Worm (Caenorhabditis elegans) whole organism, young adult: ENCODE results near the gene aptf-3.

Experiments
- B0261.1 ChIP-seq: sonication (generic microtip); optimal IDR thresholded peaks from 2 replicates; lab custom pipeline; 2016; ENCODE audit warnings: mild to moderate bottlenecking, missing genetic modification characterization, moderate library complexity, missing compliant biosample characterization
- B0336.3 ChIP-seq: fragments of 200-800 bp; sonication (Bioruptor generic); IDR thresholded peaks from 2 replicates; pipeline ENCODE4 v1.3.6; 2022; ENCODE audit warnings: missing genetic modification characterization, missing compliant biosample characterization
- C06A6.2 ChIP-seq: fragments of 200-800 bp; sonication (Bioruptor generic); conservative IDR thresholded peaks from 2 replicates; pipeline ENCODE4 v1.3.6; 2022; ENCODE audit warnings: missing genetic modification characterization, missing compliant biosample characterization
- F37B4.10 ChIP-seq: fragments of 200-800 bp; sonication (Bioruptor generic); IDR thresholded peaks from 2 replicates; pipeline ENCODE4 v1.3.6; 2022; ENCODE audit warnings: missing genetic modification characterization, missing compliant biosample characterization
- T26A5.8 ChIP-seq: sonication (generic microtip); optimal IDR thresholded peaks from 2 replicates; lab custom pipeline; 2016; ENCODE audit warnings: missing genetic modification characterization, missing compliant biosample characterization
- Y53F4B.3 ChIP-seq: fragments of 200-800 bp; sonication (Bioruptor generic); IDR thresholded peaks from 2 replicates; pipeline ENCODE4 v1.3.6; 2022; ENCODE audit warnings: missing genetic modification reagents, missing genetic modification characterization, missing compliant biosample characterization
- Y79H2A.3 ChIP-seq: fragments of 200-800 bp; sonication (Bioruptor generic); conservative IDR thresholded peaks from 2 replicates; pipeline ENCODE4 v1.3.6; 2022; ENCODE audit warnings: missing genetic modification reagents, missing genetic modification characterization, missing compliant biosample characterization
- akir-1 ChIP-seq: fragments of 200-800 bp; sonication (Bioruptor generic); optimal IDR thresholded peaks from 2 replicates; lab custom pipeline; 2018; ENCODE audit warnings: mild to moderate bottlenecking, missing genetic modification characterization, moderate library complexity, missing compliant biosample characterization
- ama-1 ChIP-seq, 3 experiments: fragments of 150-350 bp in 1 of 3; sonication (generic microtip) in 2 of 3; optimal IDR thresholded peaks; 2 replicates each; lab custom pipeline; 2014 to 2018; ENCODE audit warnings: missing biosample characterization in 2 of 3, missing genetic modification characterization in 2 of 3, missing genetic modification reagents in 2 of 3
- aptf-2 ChIP-seq: fragments of 200-800 bp; sonication (Bioruptor generic); conservative IDR thresholded peaks from 2 replicates; pipeline ENCODE4 v1.3.6; 2022; ENCODE audit warnings: missing genetic modification reagents, missing genetic modification characterization, missing compliant biosample characterization
- aptf-3 ChIP-seq: fragments of 200-800 bp; sonication (Bioruptor generic); IDR thresholded peaks from 2 replicates; pipeline ENCODE4 v1.3.6; 2022; ENCODE audit warnings: missing genetic modification characterization, missing compliant biosample characterization
- atf-7 ChIP-seq: sonication (generic microtip); optimal IDR thresholded peaks from 2 replicates; lab custom pipeline; 2017; ENCODE audit warnings: mild to moderate bottlenecking, missing genetic modification characterization, missing compliant biosample characterization
- athp-1 ChIP-seq: sonication (generic microtip); optimal IDR thresholded peaks from 2 replicates; lab custom pipeline; 2017; ENCODE audit warnings: mild to moderate bottlenecking, missing genetic modification characterization, missing compliant biosample characterization
- attf-5 ChIP-seq: fragments of 200-800 bp; sonication (Bioruptor generic); optimal IDR thresholded peaks from 2 replicates; lab custom pipeline; 2018; ENCODE audit warnings: mild to moderate bottlenecking, missing genetic modification characterization, missing compliant biosample characterization
- bed-1 ChIP-seq: fragments of 200-800 bp; sonication (Bioruptor generic); IDR thresholded peaks from 2 replicates; pipeline ENCODE4 v1.3.6; 2022; ENCODE audit warnings: missing genetic modification reagents, missing genetic modification characterization, missing compliant biosample characterization
- cebp-2 ChIP-seq: fragments of 200-800 bp; sonication (Bioruptor generic); IDR thresholded peaks from 2 replicates; pipeline ENCODE4 v1.3.6; 2022; ENCODE audit warnings: missing genetic modification characterization, missing compliant biosample characterization
- ceh-27 ChIP-seq: fragments of 200-800 bp; sonication (Bioruptor generic); optimal IDR thresholded peaks from 2 replicates; lab custom pipeline; 2018; ENCODE audit warnings: mild to moderate bottlenecking, missing genetic modification characterization, moderate library complexity, missing compliant biosample characterization
- chd-7 ChIP-seq: sonication (generic microtip); optimal IDR thresholded peaks from 2 replicates; lab custom pipeline; 2016; ENCODE audit warnings: mild to moderate bottlenecking, missing genetic modification characterization, moderate library complexity, missing compliant biosample characterization
- die-1 ChIP-seq: sonication (generic microtip); optimal IDR thresholded peaks from 2 replicates; lab custom pipeline; 2016; ENCODE audit warnings: missing genotype, mild to moderate bottlenecking, missing genetic modification characterization, missing compliant biosample characterization
- dpff-1 ChIP-seq: sonication (generic microtip); optimal IDR thresholded peaks from 2 replicates; lab custom pipeline; 2017; ENCODE audit warnings: mild to moderate bottlenecking, missing genetic modification characterization, missing compliant biosample characterization
- efl-1 ChIP-seq: fragments of 150-350 bp; optimal IDR thresholded peaks from 2 replicates; lab custom pipeline; 2014; ENCODE audit warnings: missing biosample characterization, missing genetic modification reagents, missing genetic modification characterization
- egl-18 ChIP-seq: fragments of 200-800 bp; sonication (Bioruptor generic); IDR thresholded peaks from 2 replicates; pipeline ENCODE4 v1.3.6; 2022; ENCODE audit warnings: missing genetic modification reagents, missing genetic modification characterization, missing compliant biosample characterization
- ets-4 ChIP-seq: fragments of 200-800 bp; sonication (Bioruptor generic); optimal IDR thresholded peaks from 2 replicates; lab custom pipeline; 2018; ENCODE audit warnings: mild to moderate bottlenecking, missing genetic modification characterization, missing compliant biosample characterization
- fkh-3 ChIP-seq: sonication (generic microtip); optimal IDR thresholded peaks from 2 replicates; lab custom pipeline; 2016; ENCODE audit warnings: mild to moderate bottlenecking, missing genetic modification characterization, missing compliant biosample characterization
- gei-17 ChIP-seq: fragments of 200-800 bp; sonication (Bioruptor generic); optimal IDR thresholded peaks from 2 replicates; lab custom pipeline; 2018; ENCODE audit warnings: mild to moderate bottlenecking, missing genetic modification characterization, missing compliant biosample characterization
- him-1 ChIP-seq: sonication (generic microtip); optimal IDR thresholded peaks from 2 replicates; lab custom pipeline; 2016; ENCODE audit warnings: missing genotype, missing genetic modification reagents, missing genetic modification characterization, missing compliant biosample characterization
- hlh-26 ChIP-seq: fragments of 200-800 bp; sonication (Bioruptor generic); conservative IDR thresholded peaks from 2 replicates; pipeline ENCODE4 v1.3.6; 2022; ENCODE audit warnings: missing genetic modification reagents, missing genetic modification characterization, missing compliant biosample characterization
- hmg-1.2 ChIP-seq: fragments of 200-800 bp; sonication (Bioruptor generic); IDR thresholded peaks from 2 replicates; pipeline ENCODE4 v1.3.6; 2022; ENCODE audit warnings: missing genetic modification reagents, missing genetic modification characterization, missing compliant biosample characterization
- hmg-20 ChIP-seq: fragments of 200-800 bp; sonication (Bioruptor generic); IDR thresholded peaks from 2 replicates; pipeline ENCODE4 v1.3.6; 2022; ENCODE audit warnings: missing genetic modification reagents, missing genetic modification characterization, missing compliant biosample characterization
- hsf-1 ChIP-seq: fragments of 200-800 bp; sonication (Bioruptor generic); IDR thresholded peaks from 2 replicates; pipeline ENCODE4 v1.3.6; 2022; ENCODE audit warnings: missing genetic modification reagents, missing genetic modification characterization, missing compliant biosample characterization
- lag-1 ChIP-seq: fragments of 200-800 bp; sonication (Bioruptor generic); IDR thresholded peaks from 2 replicates; pipeline ENCODE4 v1.3.6; 2022; ENCODE audit warnings: missing genetic modification reagents, missing genetic modification characterization, missing compliant biosample characterization
- lin-26 ChIP-seq: fragments of 200-800 bp; sonication (Bioruptor generic); IDR thresholded peaks from 2 replicates; pipeline ENCODE4 v1.3.6; 2022; ENCODE audit warnings: missing genetic modification reagents, missing genetic modification characterization, missing compliant biosample characterization
- lsy-27 ChIP-seq: sonication (generic microtip); optimal IDR thresholded peaks from 2 replicates; lab custom pipeline; 2017; ENCODE audit warnings: missing genetic modification characterization, mild to moderate bottlenecking, missing compliant biosample characterization, antibody characterized with exemption, missing genotype, borderline replicate concordance; ENCODE audit not compliant: insufficient read depth
- madf-10 ChIP-seq: sonication (generic microtip); optimal IDR thresholded peaks from 2 replicates; lab custom pipeline; 2016; ENCODE audit warnings: mild to moderate bottlenecking, missing genetic modification characterization, missing compliant biosample characterization
- madf-6 ChIP-seq: fragments of 200-800 bp; sonication (Bioruptor generic); IDR thresholded peaks from 2 replicates; pipeline ENCODE4 v1.3.6; 2022; ENCODE audit warnings: missing genetic modification reagents, missing genetic modification characterization, missing compliant biosample characterization
- madf-8 ChIP-seq: fragments of 200-800 bp; sonication (Bioruptor generic); conservative IDR thresholded peaks from 2 replicates; pipeline ENCODE4 v1.3.6; 2022; ENCODE audit warnings: missing genetic modification reagents, missing genetic modification characterization, missing compliant biosample characterization
- mel-28 ChIP-seq: sonication (generic microtip); optimal IDR thresholded peaks from 2 replicates; lab custom pipeline; 2016; ENCODE audit warnings: borderline replicate concordance, mild to moderate bottlenecking, missing genetic modification characterization, missing compliant biosample characterization
- nfyb-1 ChIP-seq: fragments of 200-800 bp; sonication (Bioruptor generic); IDR thresholded peaks from 2 replicates; pipeline ENCODE4 v1.3.6; 2022; ENCODE audit warnings: missing genetic modification reagents, missing genetic modification characterization, missing compliant biosample characterization
- nhr-179 ChIP-seq: sonication (generic microtip); optimal IDR thresholded peaks from 2 replicates; lab custom pipeline; 2016; ENCODE audit warnings: mild to moderate bottlenecking, missing genetic modification characterization, missing compliant biosample characterization
- rcor-1 ChIP-seq: fragments of 200-800 bp; sonication (Bioruptor generic); IDR thresholded peaks from 2 replicates; pipeline ENCODE4 v1.3.6; 2022; ENCODE audit warnings: missing genetic modification reagents, missing genetic modification characterization, missing compliant biosample characterization
- snpc-1.3 ChIP-seq: sonication (generic microtip); optimal IDR thresholded peaks from 2 replicates; lab custom pipeline; 2017; ENCODE audit warnings: missing genetic modification characterization, mild to moderate bottlenecking, missing compliant biosample characterization, antibody characterized with exemption, moderate library complexity, missing genotype, missing genetic modification reagents; ENCODE audit not compliant: insufficient read depth
- unc-130 ChIP-seq: sonication (generic microtip); optimal IDR thresholded peaks from 2 replicates; lab custom pipeline; 2016; ENCODE audit warnings: missing genetic modification reagents, missing genetic modification characterization, missing compliant biosample characterization
- unc-62 ChIP-seq: fragments of 150-350 bp; optimal IDR thresholded peaks from 2 replicates; lab custom pipeline; 2014; ENCODE audit warnings: missing biosample characterization, missing genetic modification reagents, missing genetic modification characterization
- zfh-2 ChIP-seq: fragments of 200-800 bp; sonication (Bioruptor generic); conservative IDR thresholded peaks from 2 replicates; pipeline ENCODE4 v1.3.6; 2022; ENCODE audit warnings: missing genetic modification reagents, missing genetic modification characterization, missing compliant biosample characterization
- zim-3 ChIP-seq: sonication (generic microtip); optimal IDR thresholded peaks from 2 replicates; lab custom pipeline; 2017; ENCODE audit warnings: mild to moderate bottlenecking, missing genetic modification characterization, moderate library complexity, missing compliant biosample characterization
- ztf-18 ChIP-seq: sonication (generic microtip); optimal IDR thresholded peaks from 2 replicates; lab custom pipeline; 2016; ENCODE audit warnings: missing genotype, mild to moderate bottlenecking, missing genetic modification characterization, missing compliant biosample characterization
- ztf-25 ChIP-seq: fragments of 200-800 bp; sonication (Bioruptor generic); IDR thresholded peaks from 2 replicates; pipeline ENCODE4 v1.3.6; 2022; ENCODE audit warnings: missing genetic modification reagents, missing genetic modification characterization, missing compliant biosample characterization
- ztf-28 ChIP-seq: fragments of 200-800 bp; sonication (Bioruptor generic); IDR thresholded peaks from 2 replicates; pipeline ENCODE4 v1.3.6; 2022; ENCODE audit warnings: missing genetic modification reagents, missing genetic modification characterization, missing compliant biosample characterization

Gene aptf-3

DNA sequence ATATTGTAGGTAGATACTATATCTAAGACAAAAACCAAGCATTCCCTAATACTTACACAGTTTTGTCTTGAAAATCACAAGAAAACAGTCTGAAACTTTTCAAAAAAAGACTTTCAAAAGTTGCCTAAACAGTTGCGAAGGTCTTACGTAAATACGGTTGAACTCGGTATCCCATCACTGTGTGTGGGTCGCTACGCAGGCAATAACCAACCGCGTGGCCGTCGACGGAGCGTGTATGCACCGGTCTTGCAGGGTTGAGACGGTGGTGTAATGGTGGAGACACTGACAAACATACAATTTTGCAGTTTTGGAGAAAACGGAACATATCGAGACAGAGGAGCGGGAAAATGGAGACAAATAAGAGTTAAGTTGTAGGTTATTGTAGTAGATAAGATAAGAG lies 32.8 kb upstream of the aptf-3 start, which contains the start of gene iff-2 (continued):
- peak; percentile 68 for TF ChIP-seq ama-1 (optimal IDR thresholded peaks at IDR 0.05; lab: Kevin White, UChicago)
- no peak for TF ChIP-seq ama-1 (GFP tag; optimal IDR thresholded peaks at IDR 0.05; lab: Kevin White, UChicago)
- no peak for TF ChIP-seq madf-6 (GFP tag; lab: Robert Waterston, UW)
- TF ChIP-seq T26A5.8 (tag; lab: Kevin White, UChicago), result no peak
- peak; percentile 72; the same call in 1 of the 2 replicates for TF ChIP-seq ztf-28 (GFP tag; lab: Robert Waterston, UW)
- TF ChIP-seq athp-1 (tag; lab: Kevin White, UChicago), result peak; percentile 89
- peak; percentile 36 for TF ChIP-seq akir-1
- no peak for TF ChIP-seq nhr-179
- peak; percentile 84 for TF ChIP-seq ztf-18
- TF ChIP-seq nfyb-1 (GFP tag; lab: Robert Waterston, UW), result peak; percentile 97
- TF ChIP-seq F37B4.10 (GFP tag; lab: Robert Waterston, UW), result 0 out of 2 replicates have a peak, but pooled peaks have one; percentile 74
- TF ChIP-seq snpc-1.3, result peak; percentile 19
- 0 out of 2 replicates have a peak, but pooled peaks have one; percentile 53 for TF ChIP-seq hsf-1 (GFP tag; lab: Robert Waterston, UW)
- no peak for TF ChIP-seq dpff-1
- peak; percentile 95 for TF ChIP-seq atf-7 (tag; lab: Kevin White, UChicago)
- TF ChIP-seq lag-1, result peak; percentile 29; the same call in 1 of the 2 replicates
- no peak for TF ChIP-seq bed-1 (GFP tag; lab: Robert Waterston, UW)
- TF ChIP-seq B0261.1, result peak; percentile 38
- no peak for TF ChIP-seq Y53F4B.3 (GFP tag; lab: Robert Waterston, UW)
- TF ChIP-seq rcor-1 (GFP tag; lab: Robert Waterston, UW), result peak; percentile 92
- no peak for TF ChIP-seq mel-28 (tag; lab: Kevin White, UChicago)
- no peak for TF ChIP-seq him-1 (tag; lab: Kevin White, UChicago)
- TF ChIP-seq ets-4 (GFP tag; lab: Kevin White, UChicago), result peak; percentile 99
- peak; percentile 95 for TF ChIP-seq madf-10 (tag; lab: Kevin White, UChicago)
- no peak for TF ChIP-seq aptf-3 (GFP tag; lab: Robert Waterston, UW)
- no peak for TF ChIP-seq madf-8 (GFP tag; lab: Robert Waterston, UW)
- TF ChIP-seq hlh-26, result no peak
- peak; percentile 97 for TF ChIP-seq B0336.3 (GFP tag; lab: Robert Waterston, UW)
- no peak for TF ChIP-seq lin-26 (GFP tag; lab: Robert Waterston, UW)
- TF ChIP-seq chd-7 (tag; lab: Kevin White, UChicago), result peak; percentile 94
- no peak for TF ChIP-seq fkh-3 (tag; lab: Kevin White, UChicago)
- 0 out of 2 replicates have a peak, but pooled peaks have one; percentile 9 for TF ChIP-seq ztf-25 (GFP tag; lab: Robert Waterston, UW)
- TF ChIP-seq zfh-2 (GFP tag; lab: Robert Waterston, UW), result peak; percentile 95
- peak; percentile 100 for TF ChIP-seq attf-5
- peak; percentile 56 for TF ChIP-seq efl-1 (GFP tag; lab: Kevin White, UChicago)
- TF ChIP-seq lsy-27, result no peak
- peak; percentile 64 for TF ChIP-seq zim-3
- no peak; the same call in 1 of the 2 replicates for TF ChIP-seq hmg-20 (GFP tag; lab: Robert Waterston, UW)
- peak; percentile 66 for TF ChIP-seq die-1 (tag; lab: Kevin White, UChicago)
- no peak for TF ChIP-seq Y79H2A.3 (GFP tag; lab: Robert Waterston, UW)
- TF ChIP-seq gei-17 (GFP tag; lab: Kevin White, UChicago), result peak; percentile 82
- TF ChIP-seq unc-62 (GFP tag; lab: Kevin White, UChicago), result peak; percentile 87
- peak; percentile 95 for TF ChIP-seq C06A6.2 (GFP tag; lab: Robert Waterston, UW)
- 0 out of 2 replicates have a peak, but pooled peaks have one; percentile 51 for TF ChIP-seq cebp-2 (GFP tag; lab: Robert Waterston, UW)
- TF ChIP-seq aptf-2 (GFP tag; lab: Robert Waterston, UW), result peak; percentile 45; the same call in 1 of the 2 replicates
- no peak for TF ChIP-seq unc-130 (GFP tag; lab: Kevin White, UChicago)
- TF ChIP-seq egl-18 (GFP tag; lab: Robert Waterston, UW), result 0 out of 2 replicates have a peak, but pooled peaks have one; percentile 58
- TF ChIP-seq hmg-1.2, result peak; percentile 95
- TF ChIP-seq ceh-27 (GFP tag; lab: Kevin White, UChicago), result peak; percentile 100
